Fruit fly (Drosophila melanogaster): ENCODE data around the gene CG13361.

CG13361 gene

DNA sequence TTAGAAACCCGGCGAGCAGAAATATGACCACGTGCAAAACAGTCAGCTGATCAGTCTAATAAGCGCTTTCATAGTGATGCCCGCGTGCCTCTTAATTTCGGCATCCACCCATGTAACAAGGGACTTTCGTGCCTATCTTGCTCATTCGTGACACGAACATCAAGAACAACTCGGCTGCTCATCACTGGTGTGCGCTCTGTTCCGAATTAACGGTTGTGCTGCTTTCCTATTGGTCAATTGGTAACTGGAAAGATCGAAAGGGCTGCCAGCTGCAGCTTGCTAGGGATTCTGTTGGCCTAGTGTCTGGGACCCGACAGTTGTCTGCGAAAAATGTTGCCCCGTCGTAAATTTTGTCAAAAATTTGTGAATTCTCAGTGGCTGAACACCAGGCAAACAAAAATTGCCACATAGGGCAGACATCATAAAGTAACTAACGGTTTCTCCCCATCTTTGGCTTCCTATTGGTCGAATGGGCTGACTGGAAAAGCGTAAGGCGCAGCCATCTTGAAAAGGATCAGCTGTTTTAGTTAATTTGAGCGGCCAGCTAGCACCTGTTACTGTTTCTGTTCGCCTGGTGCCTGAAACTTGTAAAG is 43.0 kb upstream of the CG13361 start (continued):
- no peak for TF ChIP-seq gt (GFP tag; IDR thresholded peaks at IDR 0.05)
- TF ChIP-seq CG13775 (GFP tag; optimal IDR thresholded peaks at IDR 0.05): no peak
- TF ChIP-seq Lim3 (GFP tag; IDR thresholded peaks at IDR 0.05): no peak
- no peak for TF ChIP-seq hth (optimal IDR thresholded peaks at IDR 0.05)
- no peak for TF ChIP-seq CG15696 (tag; optimal IDR thresholded peaks at IDR 0.05)
- TF ChIP-seq CG8281 (tag; optimal IDR thresholded peaks at IDR 0.05): no peak
- TF ChIP-seq Atf3 (GFP tag; optimal IDR thresholded peaks at IDR 0.05): no peak
- TF ChIP-seq Dfd (GFP tag; optimal IDR thresholded peaks at IDR 0.05): no peak
- TF ChIP-seq HLH4C (GFP tag; IDR thresholded peaks at IDR 0.05; ENCODE audit: partially characterized antibody): peak; percentile 89
- no peak for TF ChIP-seq ttk (GFP tag; IDR thresholded peaks at IDR 0.05)
- no peak for TF ChIP-seq gcm2 (GFP tag; optimal IDR thresholded peaks at IDR 0.05)
- peak; percentile 27 for TF ChIP-seq CoRest (tag; optimal IDR thresholded peaks at IDR 0.05)
- peak; percentile 93 for TF ChIP-seq unc-4 (GFP tag; IDR thresholded peaks at IDR 0.05; ENCODE audit: partially characterized antibody)
- peak; percentile 98 for TF ChIP-seq CG34224 (GFP tag; IDR thresholded peaks at IDR 0.05; ENCODE audit: partially characterized antibody)
- no peak for TF ChIP-seq tap (tag; optimal IDR thresholded peaks at IDR 0.05)
- TF ChIP-seq sim (GFP tag; IDR thresholded peaks at IDR 0.05): no peak
- TF ChIP-seq MTF-1 (GFP tag; optimal IDR thresholded peaks at IDR 0.05; ENCODE audit: borderline replicate concordance): no peak
- TF ChIP-seq tll (GFP tag; optimal IDR thresholded peaks at IDR 0.05): no peak
- TF ChIP-seq CG10209 (GFP tag; optimal IDR thresholded peaks at IDR 0.05): no peak
- TF ChIP-seq Six4 (GFP tag; optimal IDR thresholded peaks at IDR 0.05): no peak
- no peak for TF ChIP-seq odd (GFP tag; optimal IDR thresholded peaks at IDR 0.05)
- no peak for TF ChIP-seq Ptx1 (GFP tag; IDR thresholded peaks at IDR 0.05)
- TF ChIP-seq Drgx (GFP tag; IDR thresholded peaks at IDR 0.05): peak; percentile 37
- TF ChIP-seq sens (GFP tag): peak; percentile 68
- TF ChIP-seq ranshi (GFP tag; IDR thresholded peaks at IDR 0.05): 0 out of 2 replicates have a peak, but pooled peaks have one; percentile 15
- peak; percentile 46 for TF ChIP-seq lbe (GFP tag; optimal IDR thresholded peaks at IDR 0.05)
- TF ChIP-seq trem (tag; optimal IDR thresholded peaks at IDR 0.05): peak; percentile 23
- TF ChIP-seq CG9797 (GFP tag; optimal IDR thresholded peaks at IDR 0.05): no peak
- peak; percentile 80 for TF ChIP-seq tna (GFP tag; IDR thresholded peaks at IDR 0.05; ENCODE audit: partially characterized antibody)
- no peak for TF ChIP-seq CG3995 (GFP tag; optimal IDR thresholded peaks at IDR 0.05)
- peak; percentile 99 for TF ChIP-seq Dll (GFP tag; IDR thresholded peaks at IDR 0.05; ENCODE audit: partially characterized antibody)
- TF ChIP-seq CG7987 (GFP tag; optimal IDR thresholded peaks at IDR 0.05): peak; percentile 44
- peak; percentile 10 for TF ChIP-seq NfI (GFP tag; optimal IDR thresholded peaks at IDR 0.05)
- TF ChIP-seq chinmo (GFP tag; IDR thresholded peaks at IDR 0.05; ENCODE audit: partially characterized antibody): peak; percentile 96
- TF ChIP-seq CG12391 (tag; optimal IDR thresholded peaks at IDR 0.05): no peak
- TF ChIP-seq phol (tag; optimal IDR thresholded peaks at IDR 0.05): peak; percentile 91
- peak; percentile 5 for TF ChIP-seq NC2β (GFP tag; optimal IDR thresholded peaks at IDR 0.05)
- TF ChIP-seq ap (GFP tag; IDR thresholded peaks at IDR 0.05): no peak
- TF ChIP-seq esg (GFP tag; conservative IDR thresholded peaks at IDR 0.05): no peak
- TF ChIP-seq pfk (GFP tag; optimal IDR thresholded peaks at IDR 0.05): no peak
- peak; percentile 99 for TF ChIP-seq Nf-YC (tag; optimal IDR thresholded peaks at IDR 0.05)
- no peak for TF ChIP-seq Hmx (GFP tag; optimal IDR thresholded peaks at IDR 0.05)
- no peak for TF ChIP-seq caup (GFP tag; optimal IDR thresholded peaks at IDR 0.05; ENCODE audit: severe bottlenecking)
- TF ChIP-seq CG7745 (tag; optimal IDR thresholded peaks at IDR 0.05): peak; percentile 61
- no peak for TF ChIP-seq CG4820 (GFP tag; optimal IDR thresholded peaks at IDR 0.05)

Measured in whole organism, embryonic.